Fruit fly (Drosophila melanogaster): ENCODE results near the gene eya.

Gene eya

DNA sequence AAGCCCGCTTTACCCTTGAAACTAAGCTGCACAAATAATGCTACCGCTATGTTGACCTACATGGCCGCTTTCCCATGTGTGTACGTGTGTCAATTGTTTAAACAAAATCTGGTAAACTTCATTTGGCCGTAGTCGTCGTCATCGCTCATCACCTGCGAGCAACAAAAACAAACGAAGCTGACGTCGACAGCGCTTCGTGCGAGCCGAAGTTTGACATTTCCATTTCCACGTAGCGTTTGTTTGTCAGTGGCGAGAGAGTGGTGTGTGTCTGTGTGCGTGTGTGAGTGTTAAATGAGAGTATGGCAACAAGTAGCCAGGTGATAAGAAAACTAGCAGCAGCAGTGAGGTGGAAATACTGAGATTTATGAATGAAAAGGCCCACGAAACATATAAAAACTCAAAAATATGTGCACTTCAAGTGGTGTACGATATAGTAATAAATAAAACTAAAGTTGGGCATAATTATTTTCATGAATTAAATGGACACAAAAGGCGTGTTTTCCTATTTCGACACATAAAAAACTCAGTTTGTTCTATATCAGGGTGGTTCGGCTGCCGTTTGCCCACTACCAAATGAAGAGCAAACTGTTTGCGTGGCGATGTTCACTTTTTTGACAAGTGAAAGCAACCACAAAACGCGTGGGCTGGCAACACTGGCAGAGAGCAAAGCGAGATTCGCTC, 67.4 kb downstream of the eya start (continued):
- TF ChIP-seq CG32006 (GFP tag; optimal IDR thresholded peaks at IDR 0.05) (peak; percentile 48), Met (GFP tag; optimal IDR thresholded peaks at IDR 0.05) (peak; percentile 14), lz (GFP tag; optimal IDR thresholded peaks at IDR 0.05) (peak; percentile 21), CG6276 (GFP tag; optimal IDR thresholded peaks at IDR 0.05) (peak; percentile 13), CG6808 (GFP tag; optimal IDR thresholded peaks at IDR 0.05) (peak; percentile 29), svp (GFP tag) (peak; percentile 49)

Data from whole organism, prepupa.